Worm (Caenorhabditis elegans) whole organism, mixed stage, embryonic: ENCODE results near the gene nhx-5.

Experiments
- bed-3 ChIP-seq: fragments of 200-800 bp; sonication (Bioruptor generic); optimal IDR thresholded peaks from 3 replicates; lab custom pipeline; 2018; ENCODE audit warnings: mild to moderate bottlenecking, missing genetic modification characterization, moderate library complexity, missing compliant biosample characterization
- ceh-39 ChIP-seq: fragments of 150-350 bp; optimal IDR thresholded peaks from 2 replicates; lab custom pipeline; 2014; ENCODE audit warnings: missing biosample characterization, missing genetic modification characterization
- ces-1 ChIP-seq: fragments of 150-350 bp; optimal IDR thresholded peaks from 2 replicates; lab custom pipeline; 2014; ENCODE audit warnings: missing biosample characterization, missing genetic modification reagents, missing genetic modification characterization
- cnd-1 ChIP-seq: fragments of 200-800 bp; sonication (Bioruptor generic); optimal IDR thresholded peaks from 2 replicates; lab custom pipeline; 2018; ENCODE audit warnings: mild to moderate bottlenecking, missing genetic modification characterization, missing compliant biosample characterization
- drap-1 ChIP-seq: fragments of 200-800 bp; sonication (Bioruptor generic); optimal IDR thresholded peaks from 3 replicates; lab custom pipeline; 2018; ENCODE audit warnings: mild to moderate bottlenecking, missing genetic modification characterization, missing compliant biosample characterization
- elt-1 ChIP-seq: sonication (generic microtip); optimal IDR thresholded peaks from 2 replicates; lab custom pipeline; 2017; ENCODE audit warnings: missing genetic modification characterization, mild to moderate bottlenecking, missing compliant biosample characterization, antibody characterized with exemption, moderate library complexity, borderline replicate concordance; ENCODE audit not compliant: insufficient read depth
- elt-3 ChIP-seq: fragments of 150-350 bp; optimal IDR thresholded peaks from 2 replicates; lab custom pipeline; 2014; ENCODE audit warnings: missing biosample characterization, missing genetic modification characterization
- flh-1 ChIP-seq: fragments of 200-800 bp; sonication (Bioruptor generic); optimal IDR thresholded peaks from 2 replicates; lab custom pipeline; 2018; ENCODE audit warnings: mild to moderate bottlenecking, missing genetic modification characterization, moderate library complexity, missing compliant biosample characterization
- hlh-1 ChIP-seq: fragments of 150-350 bp; optimal IDR thresholded peaks from 2 replicates; lab custom pipeline; 2014; ENCODE audit warnings: missing biosample characterization, missing genetic modification reagents, missing genetic modification characterization
- lin-13 ChIP-seq: fragments of 150-350 bp; optimal IDR thresholded peaks from 2 replicates; lab custom pipeline; 2014; ENCODE audit warnings: missing biosample characterization, missing genetic modification characterization
- lin-32 ChIP-seq: fragments of 200-800 bp; sonication (Bioruptor generic); optimal IDR thresholded peaks from 2 replicates; lab custom pipeline; 2018; ENCODE audit warnings: mild to moderate bottlenecking, missing genetic modification characterization, missing compliant biosample characterization
- lsy-2 ChIP-seq: fragments of 150-350 bp; optimal IDR thresholded peaks from 2 replicates; lab custom pipeline; 2014; ENCODE audit warnings: missing biosample characterization, missing genetic modification characterization
- mab-5 ChIP-seq: fragments of 150-350 bp; optimal IDR thresholded peaks from 2 replicates; lab custom pipeline; 2014; ENCODE audit warnings: missing biosample characterization, missing genetic modification characterization
- mep-1 ChIP-seq: fragments of 150-350 bp; optimal IDR thresholded peaks from 2 replicates; lab custom pipeline; 2017; ENCODE audit warnings: missing biosample characterization, missing genetic modification reagents, missing genetic modification characterization, inconsistent platforms
- mls-2 ChIP-seq: sonication (generic microtip); optimal IDR thresholded peaks from 2 replicates; lab custom pipeline; 2016; ENCODE audit warnings: mild to moderate bottlenecking, missing genetic modification characterization, moderate library complexity, missing compliant biosample characterization
- nhr-12 ChIP-seq: fragments of 150-350 bp; optimal IDR thresholded peaks from 2 replicates; lab custom pipeline; 2014; ENCODE audit warnings: missing biosample characterization, missing genetic modification characterization
- nhr-2 ChIP-seq: fragments of 150-350 bp; optimal IDR thresholded peaks from 2 replicates; lab custom pipeline; 2014; ENCODE audit warnings: missing biosample characterization, missing genetic modification characterization
- nhr-237 ChIP-seq: fragments of 150-350 bp; optimal IDR thresholded peaks from 2 replicates; lab custom pipeline; 2014; ENCODE audit warnings: missing biosample characterization, missing genetic modification characterization
- nhr-28 ChIP-seq: fragments of 150-350 bp; optimal IDR thresholded peaks from 2 replicates; lab custom pipeline; 2014; ENCODE audit warnings: missing biosample characterization, missing genetic modification characterization
- nhr-76 ChIP-seq: sonication (generic microtip); optimal IDR thresholded peaks from 2 replicates; lab custom pipeline; 2017; ENCODE audit warnings: missing biosample characterization, missing genetic modification characterization
- pha-4 ChIP-seq: fragments of 150-350 bp; optimal IDR thresholded peaks from 2 replicates; lab custom pipeline; 2018; ENCODE audit warnings: missing biosample characterization, missing genetic modification reagents, missing genetic modification characterization
- snpc-4 ChIP-seq: fragments of 150-350 bp; optimal IDR thresholded peaks from 2 replicates; lab custom pipeline; 2014; ENCODE audit warnings: missing biosample characterization, missing genetic modification characterization
- sptf-1 ChIP-seq: sonication (generic microtip); optimal IDR thresholded peaks from 2 replicates; lab custom pipeline; 2017; ENCODE audit warnings: mild to moderate bottlenecking, missing genetic modification characterization, moderate library complexity, missing compliant biosample characterization
- tbx-8 ChIP-seq: fragments of 200-800 bp; sonication (Bioruptor generic); optimal IDR thresholded peaks from 2 replicates; lab custom pipeline; 2018; ENCODE audit warnings: mild to moderate bottlenecking, missing genetic modification characterization, moderate library complexity, missing compliant biosample characterization
- unc-120 ChIP-seq: sonication (generic microtip); optimal IDR thresholded peaks from 2 replicates; lab custom pipeline; 2017; ENCODE audit warnings: missing genetic modification characterization, missing compliant biosample characterization; ENCODE audit not compliant: poor library complexity, severe bottlenecking
- unc-39 ChIP-seq: fragments of 150-350 bp; optimal IDR thresholded peaks from 2 replicates; lab custom pipeline; 2014; ENCODE audit warnings: missing biosample characterization, missing genetic modification characterization
- unc-62 ChIP-seq: fragments of 150-350 bp; optimal IDR thresholded peaks from 2 replicates; lab custom pipeline; 2014; ENCODE audit warnings: missing biosample characterization, missing genetic modification reagents, missing genetic modification characterization
- zip-8 ChIP-seq: fragments of 150-350 bp; optimal IDR thresholded peaks from 2 replicates; lab custom pipeline; 2014; ENCODE audit warnings: missing biosample characterization, missing genetic modification characterization
- ztf-11 ChIP-seq: fragments of 150-350 bp; optimal IDR thresholded peaks from 2 replicates; lab custom pipeline; 2014; ENCODE audit warnings: missing biosample characterization, missing genetic modification characterization

nhx-5 gene

ce11 chrX:10576872-10577271 is at the start of gene nhx-5:
TSS of gene nhx-5 (plus strand) at chrX:10576953.
- TF ChIP-seq ces-1 (peak; percentile 51), unc-120 (no peak)

ce11 chrX:10527414-10527813 is 49.3 kb upstream of the nhx-5 start:
- no peak for TF ChIP-seq nhr-76 (tag; lab: Kevin White, UChicago)
- TF ChIP-seq mls-2 (tag; lab: Kevin White, UChicago): no peak
- no peak for TF ChIP-seq zip-8
- no peak for TF ChIP-seq nhr-2

- TF ChIP-seq ceh-39: no peak
- no peak for TF ChIP-seq bed-3 (GFP tag; lab: Kevin White, UChicago)
- no peak for TF ChIP-seq unc-120
- no peak for TF ChIP-seq elt-1 (tag; lab: Kevin White, UChicago)
- TF ChIP-seq pha-4 (tag; lab: Kevin White, UChicago): no peak
- no peak for TF ChIP-seq hlh-1
- TF ChIP-seq lin-32 (GFP tag; lab: Kevin White, UChicago): no peak
- no peak for TF ChIP-seq elt-3 (tag; lab: Kevin White, UChicago)
- no peak for TF ChIP-seq ztf-11 (tag; lab: Kevin White, UChicago)
- TF ChIP-seq nhr-237 (tag; lab: Kevin White, UChicago): no peak
- no peak for TF ChIP-seq flh-1
Measured at ce11 chrX:10528993-10529392, 47.8 kb upstream of the nhx-5 start, which contains the start of the genes F14F3.5 and slcf-1. TSS of gene F14F3.5 (minus strand) at chrX:10529226. TSS of gene slcf-1 (plus strand) at chrX:10529294.

ce11 chrX:10532180-10532833 is 44.4 kb upstream of the nhx-5 start:
- TF ChIP-seq flh-1: no peak
- no peak for TF ChIP-seq ceh-39
- no peak for TF ChIP-seq unc-39 (tag; lab: Kevin White, UChicago)
- TF ChIP-seq sptf-1 (tag; lab: Kevin White, UChicago): no peak
- no peak for TF ChIP-seq nhr-12 (tag; lab: Kevin White, UChicago)
- no peak for TF ChIP-seq zip-8
- TF ChIP-seq nhr-28 (tag; lab: Kevin White, UChicago): no peak
- no peak for TF ChIP-seq cnd-1
- TF ChIP-seq ztf-11 (tag; lab: Kevin White, UChicago): no peak
- TF ChIP-seq unc-120: no peak
- no peak for TF ChIP-seq nhr-237 (tag; lab: Kevin White, UChicago)
- TF ChIP-seq ces-1: no peak
- TF ChIP-seq mls-2 (tag; lab: Kevin White, UChicago): no peak
- no peak for TF ChIP-seq lin-32 (GFP tag; lab: Kevin White, UChicago)
- TF ChIP-seq drap-1 (GFP tag; lab: Kevin White, UChicago): no peak
- TF ChIP-seq tbx-8 (GFP tag; lab: Kevin White, UChicago): no peak
- TF ChIP-seq nhr-76 (tag; lab: Kevin White, UChicago): no peak
- TF ChIP-seq snpc-4: no peak
- TF ChIP-seq mep-1 (tag; lab: Kevin White, UChicago): no peak
- TF ChIP-seq mab-5 (tag; lab: Kevin White, UChicago): no peak

- TF ChIP-seq unc-62 (GFP tag; lab: Kevin White, UChicago) (no peak), zip-8 (no peak), bed-3 (GFP tag; lab: Kevin White, UChicago) (no peak), nhr-12 (tag; lab: Kevin White, UChicago) (no peak), ces-1 (no peak), lin-13 (no peak), unc-39 (tag; lab: Kevin White, UChicago) (no peak), flh-1 (no peak)
- TF ChIP-seq, all 35 proteins: peak for 0
Measured at ce11 chrX:10533447-10533846, 43.3 kb upstream of the nhx-5 start, which contains the start of gene glo-3. TSS of gene glo-3 (plus strand) at chrX:10533699.

- TF ChIP-seq lin-13: no peak
- no peak for TF ChIP-seq pha-4 (tag; lab: Kevin White, UChicago)
- TF ChIP-seq mep-1 (tag; lab: Kevin White, UChicago): no peak
- no peak for TF ChIP-seq mls-2 (tag; lab: Kevin White, UChicago)
- TF ChIP-seq nhr-12 (tag; lab: Kevin White, UChicago): no peak
- no peak for TF ChIP-seq drap-1 (GFP tag; lab: Kevin White, UChicago)
- no peak for TF ChIP-seq nhr-2
- no peak for TF ChIP-seq mab-5 (tag; lab: Kevin White, UChicago)
- no peak for TF ChIP-seq elt-3 (tag; lab: Kevin White, UChicago)
- no peak for TF ChIP-seq lsy-2 (tag; lab: Kevin White, UChicago)
- TF ChIP-seq lin-32 (GFP tag; lab: Kevin White, UChicago): no peak
- no peak for TF ChIP-seq ztf-11 (tag; lab: Kevin White, UChicago)
- TF ChIP-seq, all 35 proteins: peak for 0
Measured at ce11 chrX:10534625-10535244, 42.0 kb upstream of the nhx-5 start.
